Worm (Caenorhabditis elegans) whole organism, mixed stage, embryonic: ENCODE results near the gene cpg-4.

Experiments
- M03D4.4 ChIP-seq: sonication (generic microtip); optimal IDR thresholded peaks from 2 replicates; lab custom pipeline; 2017; ENCODE audit warnings: mild to moderate bottlenecking, missing genetic modification characterization, missing compliant biosample characterization
- bed-3 ChIP-seq: fragments of 200-800 bp; sonication (Bioruptor generic); optimal IDR thresholded peaks from 3 replicates; lab custom pipeline; 2018; ENCODE audit warnings: mild to moderate bottlenecking, missing genetic modification characterization, moderate library complexity, missing compliant biosample characterization
- ceh-39 ChIP-seq: fragments of 150-350 bp; optimal IDR thresholded peaks from 2 replicates; lab custom pipeline; 2014; ENCODE audit warnings: missing biosample characterization, missing genetic modification characterization
- ceh-43 ChIP-seq: fragments of 200-800 bp; sonication (Bioruptor generic); optimal IDR thresholded peaks from 2 replicates; lab custom pipeline; 2018; ENCODE audit warnings: mild to moderate bottlenecking, missing genetic modification characterization, moderate library complexity, missing compliant biosample characterization
- ceh-83 ChIP-seq: fragments of 200-800 bp; sonication (Bioruptor generic); optimal IDR thresholded peaks from 2 replicates; lab custom pipeline; 2018; ENCODE audit warnings: mild to moderate bottlenecking, missing genetic modification characterization, missing compliant biosample characterization
- ces-1 ChIP-seq: fragments of 150-350 bp; optimal IDR thresholded peaks from 2 replicates; lab custom pipeline; 2014; ENCODE audit warnings: missing biosample characterization, missing genetic modification reagents, missing genetic modification characterization
- cnd-1 ChIP-seq: fragments of 200-800 bp; sonication (Bioruptor generic); optimal IDR thresholded peaks from 2 replicates; lab custom pipeline; 2018; ENCODE audit warnings: mild to moderate bottlenecking, missing genetic modification characterization, missing compliant biosample characterization
- drap-1 ChIP-seq: fragments of 200-800 bp; sonication (Bioruptor generic); optimal IDR thresholded peaks from 3 replicates; lab custom pipeline; 2018; ENCODE audit warnings: mild to moderate bottlenecking, missing genetic modification characterization, missing compliant biosample characterization
- flh-1 ChIP-seq: fragments of 200-800 bp; sonication (Bioruptor generic); optimal IDR thresholded peaks from 2 replicates; lab custom pipeline; 2018; ENCODE audit warnings: mild to moderate bottlenecking, missing genetic modification characterization, moderate library complexity, missing compliant biosample characterization
- hlh-1 ChIP-seq: fragments of 150-350 bp; optimal IDR thresholded peaks from 2 replicates; lab custom pipeline; 2014; ENCODE audit warnings: missing biosample characterization, missing genetic modification reagents, missing genetic modification characterization
- lin-13 ChIP-seq: fragments of 150-350 bp; optimal IDR thresholded peaks from 2 replicates; lab custom pipeline; 2014; ENCODE audit warnings: missing biosample characterization, missing genetic modification characterization
- lin-32 ChIP-seq: fragments of 200-800 bp; sonication (Bioruptor generic); optimal IDR thresholded peaks from 2 replicates; lab custom pipeline; 2018; ENCODE audit warnings: mild to moderate bottlenecking, missing genetic modification characterization, missing compliant biosample characterization
- lsy-2 ChIP-seq: fragments of 150-350 bp; optimal IDR thresholded peaks from 2 replicates; lab custom pipeline; 2014; ENCODE audit warnings: missing biosample characterization, missing genetic modification characterization
- mab-5 ChIP-seq: fragments of 150-350 bp; optimal IDR thresholded peaks from 2 replicates; lab custom pipeline; 2014; ENCODE audit warnings: missing biosample characterization, missing genetic modification characterization
- mep-1 ChIP-seq: fragments of 150-350 bp; optimal IDR thresholded peaks from 2 replicates; lab custom pipeline; 2017; ENCODE audit warnings: missing biosample characterization, missing genetic modification reagents, missing genetic modification characterization, inconsistent platforms
- nhr-12 ChIP-seq: fragments of 150-350 bp; optimal IDR thresholded peaks from 2 replicates; lab custom pipeline; 2014; ENCODE audit warnings: missing biosample characterization, missing genetic modification characterization
- nhr-237 ChIP-seq: fragments of 150-350 bp; optimal IDR thresholded peaks from 2 replicates; lab custom pipeline; 2014; ENCODE audit warnings: missing biosample characterization, missing genetic modification characterization
- nhr-76 ChIP-seq: sonication (generic microtip); optimal IDR thresholded peaks from 2 replicates; lab custom pipeline; 2017; ENCODE audit warnings: missing biosample characterization, missing genetic modification characterization
- pha-4 ChIP-seq: fragments of 150-350 bp; optimal IDR thresholded peaks from 2 replicates; lab custom pipeline; 2018; ENCODE audit warnings: missing biosample characterization, missing genetic modification reagents, missing genetic modification characterization
- sem-2 ChIP-seq: fragments of 200-800 bp; sonication (Bioruptor generic); optimal IDR thresholded peaks from 2 replicates; lab custom pipeline; 2018; ENCODE audit warnings: mild to moderate bottlenecking, missing genetic modification characterization, missing compliant biosample characterization
- snpc-4 ChIP-seq: fragments of 150-350 bp; optimal IDR thresholded peaks from 2 replicates; lab custom pipeline; 2014; ENCODE audit warnings: missing biosample characterization, missing genetic modification characterization
- sptf-1 ChIP-seq: sonication (generic microtip); optimal IDR thresholded peaks from 2 replicates; lab custom pipeline; 2017; ENCODE audit warnings: mild to moderate bottlenecking, missing genetic modification characterization, moderate library complexity, missing compliant biosample characterization
- tbx-8 ChIP-seq: fragments of 200-800 bp; sonication (Bioruptor generic); optimal IDR thresholded peaks from 2 replicates; lab custom pipeline; 2018; ENCODE audit warnings: mild to moderate bottlenecking, missing genetic modification characterization, moderate library complexity, missing compliant biosample characterization
- unc-120 ChIP-seq: sonication (generic microtip); optimal IDR thresholded peaks from 2 replicates; lab custom pipeline; 2017; ENCODE audit warnings: missing genetic modification characterization, missing compliant biosample characterization; ENCODE audit not compliant: poor library complexity, severe bottlenecking
- unc-39 ChIP-seq: fragments of 150-350 bp; optimal IDR thresholded peaks from 2 replicates; lab custom pipeline; 2014; ENCODE audit warnings: missing biosample characterization, missing genetic modification characterization
- unc-62 ChIP-seq: fragments of 150-350 bp; optimal IDR thresholded peaks from 2 replicates; lab custom pipeline; 2014; ENCODE audit warnings: missing biosample characterization, missing genetic modification reagents, missing genetic modification characterization
- zip-8 ChIP-seq: fragments of 150-350 bp; optimal IDR thresholded peaks from 2 replicates; lab custom pipeline; 2014; ENCODE audit warnings: missing biosample characterization, missing genetic modification characterization

Gene cpg-4

DNA sequence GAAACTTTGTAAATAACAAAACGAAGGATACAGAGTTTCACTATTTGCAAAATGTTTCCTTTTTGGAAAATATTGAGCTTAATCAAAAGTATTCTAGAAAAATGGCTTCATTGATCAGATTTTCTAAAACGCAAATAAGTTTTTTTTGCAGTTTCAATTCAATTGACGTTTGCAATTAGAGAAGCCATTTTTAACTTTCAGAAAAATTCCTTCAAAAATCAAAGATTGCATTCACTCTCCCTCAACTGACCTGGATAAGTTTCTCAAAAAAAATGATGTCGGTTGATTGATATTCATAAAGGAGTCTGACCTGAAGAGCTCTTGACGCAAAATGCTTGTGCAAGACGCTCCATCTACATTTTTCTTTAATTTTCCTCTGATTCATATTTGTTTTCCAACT lies 22.5 kb upstream of the cpg-4 start:
- TF ChIP-seq hlh-1 (tag; lab: Kevin White, UChicago) (no peak), ceh-39 (tag; lab: Kevin White, UChicago) (no peak), sptf-1 (tag; lab: Kevin White, UChicago) (no peak), bed-3 (GFP tag; lab: Kevin White, UChicago) (no peak), mab-5 (tag; lab: Kevin White, UChicago) (no peak), ces-1 (GFP tag; lab: Kevin White, UChicago) (no peak), ceh-43 (GFP tag; lab: Kevin White, UChicago) (no peak), unc-120 (no peak), mep-1 (tag; lab: Kevin White, UChicago) (no peak), cnd-1 (no peak)

DNA sequence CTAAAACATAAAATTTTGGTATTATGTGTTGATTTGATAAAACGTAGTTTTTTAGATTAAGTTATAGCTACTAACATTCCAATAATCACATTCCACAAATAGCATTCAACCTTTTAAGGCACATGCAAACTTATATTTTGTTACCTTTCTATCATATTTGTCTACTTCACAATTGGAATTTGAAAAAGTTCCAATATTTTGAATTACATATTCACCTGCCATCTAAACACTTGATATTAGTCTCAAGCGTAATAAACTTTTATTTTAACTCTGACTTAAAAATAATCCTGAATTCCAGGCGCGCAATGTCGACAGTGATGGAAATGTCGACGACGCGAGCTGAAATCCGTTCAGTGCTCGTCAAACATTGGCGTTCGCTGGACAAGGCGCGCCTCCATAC lies 20.5 kb upstream of the cpg-4 start, which contains the start of gene acy-2:
acy-2 (plus strand) TSS at position 301 of the 400 bp plus-strand sequence.
- TF ChIP-seq zip-8 (tag; lab: Kevin White, UChicago): no peak
- TF ChIP-seq snpc-4: no peak

DNA sequence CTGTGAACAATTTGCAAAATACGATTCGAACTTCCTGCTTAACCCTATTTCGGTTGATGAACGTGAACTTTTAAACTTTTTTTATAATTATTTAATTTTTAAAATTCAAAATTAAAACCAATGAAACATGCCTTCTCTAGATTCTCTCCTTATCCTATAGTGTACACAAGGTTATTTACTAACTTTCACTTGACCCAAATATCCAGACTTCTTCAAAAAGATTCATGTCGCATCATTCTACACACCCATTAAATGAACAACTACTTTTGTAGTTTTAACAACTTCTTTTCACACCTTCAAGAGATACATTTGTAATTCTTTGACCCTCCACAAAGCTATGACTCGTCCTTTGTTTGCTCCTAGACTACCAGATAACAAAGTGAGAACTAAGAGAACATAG lies 13.5 kb upstream of the cpg-4 start:
- TF ChIP-seq zip-8 (tag; lab: Kevin White, UChicago) (no peak), drap-1 (GFP tag; lab: Kevin White, UChicago) (no peak), ceh-83 (no peak), unc-120 (no peak), lin-13 (tag; lab: Kevin White, UChicago) (no peak), lin-32 (no peak)

DNA sequence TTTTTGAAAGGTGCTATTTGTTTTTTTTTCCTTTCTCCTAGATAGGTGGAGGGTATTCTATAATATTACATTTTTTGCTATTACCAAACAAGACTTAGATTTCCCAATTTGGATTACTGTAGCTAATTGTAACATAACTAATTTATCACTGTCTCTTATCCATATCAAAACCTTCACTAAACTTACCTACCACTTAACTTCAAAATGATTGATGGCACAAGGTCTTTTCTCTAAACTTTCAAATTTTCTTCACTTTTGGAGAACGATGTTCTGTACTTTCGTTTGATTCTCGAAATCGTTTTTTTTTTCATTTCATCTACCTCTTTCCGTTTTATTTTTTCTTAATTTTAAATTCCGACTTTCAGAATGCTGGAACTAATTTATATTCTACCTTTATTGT lies 12.8 kb upstream of the cpg-4 start, which contains the start of gene dhs-16:
dhs-16 (plus strand) TSS at position 366 of the 400 bp plus-strand sequence.
- TF ChIP-seq cnd-1 (no peak), sptf-1 (tag; lab: Kevin White, UChicago) (no peak), unc-120 (no peak), bed-3 (GFP tag; lab: Kevin White, UChicago) (no peak), sem-2 (GFP tag; lab: Kevin White, UChicago) (no peak), flh-1 (GFP tag; lab: Kevin White, UChicago) (no peak), unc-39 (tag; lab: Kevin White, UChicago) (no peak), mep-1 (tag; lab: Kevin White, UChicago) (no peak), M03D4.4 (tag; lab: Kevin White, UChicago) (no peak), nhr-76 (tag; lab: Kevin White, UChicago) (no peak), ceh-39 (tag; lab: Kevin White, UChicago) (no peak)

DNA sequence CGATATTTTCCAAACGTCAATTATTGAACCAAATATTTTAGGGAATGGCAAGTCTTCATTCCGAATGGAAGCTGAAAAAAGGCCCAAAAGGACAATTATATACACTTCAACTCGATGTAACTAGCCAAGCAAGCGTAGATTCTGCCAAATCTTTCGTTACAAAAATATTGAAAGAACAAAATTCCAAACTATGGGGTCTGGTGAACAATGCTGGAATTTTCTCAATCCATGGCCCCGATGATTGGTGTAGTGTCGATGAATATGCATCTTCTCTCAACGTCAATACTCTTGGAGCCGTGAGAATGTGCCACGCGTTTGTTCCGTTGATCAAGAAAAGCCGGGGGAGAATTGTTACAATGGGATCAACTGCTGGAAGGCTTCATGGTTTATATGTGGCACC lies 12.0 kb upstream of the cpg-4 start:
- no peak for TF ChIP-seq mab-5 (tag; lab: Kevin White, UChicago)
- no peak for TF ChIP-seq unc-62
- TF ChIP-seq unc-120: no peak
- TF ChIP-seq bed-3 (GFP tag; lab: Kevin White, UChicago): no peak
- TF ChIP-seq pha-4: no peak
- no peak for TF ChIP-seq hlh-1 (tag; lab: Kevin White, UChicago)
- no peak for TF ChIP-seq tbx-8 (GFP tag; lab: Kevin White, UChicago)
- TF ChIP-seq lsy-2 (tag; lab: Kevin White, UChicago): no peak
- no peak for TF ChIP-seq nhr-237 (tag; lab: Kevin White, UChicago)
- no peak for TF ChIP-seq zip-8 (tag; lab: Kevin White, UChicago)

DNA sequence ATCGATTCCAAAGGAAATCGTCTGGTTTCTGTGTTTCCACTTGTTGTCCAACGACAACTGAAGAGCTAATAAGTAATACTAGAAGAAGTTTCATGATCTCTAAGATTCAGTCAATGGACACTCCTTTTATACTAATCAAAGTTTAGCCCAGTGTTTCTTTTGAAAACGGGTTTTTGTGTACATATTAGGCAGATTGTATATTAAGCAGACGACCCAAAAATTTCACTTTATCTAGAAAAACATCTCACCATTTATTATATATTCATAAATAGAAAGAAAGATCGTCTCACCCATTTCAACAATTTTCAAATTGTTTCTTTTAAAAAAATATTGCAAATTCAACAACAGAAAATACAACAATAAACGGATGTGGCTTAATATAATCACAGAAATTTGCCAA lies 9.5 kb upstream of the cpg-4 start, which contains the start of gene C10F3.7:
C10F3.7 (minus strand) TSS at position 101 of the 400 bp plus-strand sequence.
- TF ChIP-seq tbx-8 (GFP tag; lab: Kevin White, UChicago) (no peak), nhr-12 (tag; lab: Kevin White, UChicago) (no peak), mab-5 (tag; lab: Kevin White, UChicago) (no peak), snpc-4 (no peak), ceh-83 (no peak), bed-3 (GFP tag; lab: Kevin White, UChicago) (no peak), M03D4.4 (tag; lab: Kevin White, UChicago) (no peak), lin-13 (tag; lab: Kevin White, UChicago) (no peak)

DNA sequence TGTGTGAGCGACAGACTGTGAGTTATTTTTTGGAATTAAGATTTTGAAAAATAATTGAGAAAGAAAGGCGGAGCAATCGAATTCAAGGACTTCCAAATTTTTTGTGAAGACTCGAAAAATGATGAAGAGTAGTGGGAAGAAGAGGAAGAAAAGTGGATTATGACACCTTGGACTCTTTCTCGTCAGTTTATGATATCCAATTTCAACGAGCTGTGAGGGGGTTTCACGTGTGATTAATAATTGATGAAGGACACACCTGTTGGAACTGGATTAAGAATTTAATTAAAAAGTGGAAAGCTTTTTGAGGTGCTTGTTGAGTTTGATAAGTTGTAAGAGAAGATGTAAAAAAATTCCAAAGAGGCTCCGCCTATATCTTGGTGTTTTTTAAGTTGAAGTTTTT lies 5.8 kb upstream of the cpg-4 start, which contains the start of gene fut-8:
fut-8 (minus strand) TSS at position 101 of the 400 bp plus-strand sequence.
- peak; percentile 30 for TF ChIP-seq ces-1 (GFP tag; lab: Kevin White, UChicago)
- no peak for TF ChIP-seq zip-8 (tag; lab: Kevin White, UChicago)
- TF ChIP-seq snpc-4: no peak
